Worm (Caenorhabditis elegans) whole organism, L1 larva: ENCODE measurements around the gene ipp-5.
A peak's percentile ranks its signal among the peaks of the same experiment; 100 is the strongest.

Source experiments
- ama-1 ChIP-seq: fragments of 150-350 bp; optimal IDR thresholded peaks from 2 replicates; lab custom pipeline; 2014
- blmp-1 ChIP-seq: fragments of 150-350 bp; optimal IDR thresholded peaks from 2 replicates; lab custom pipeline; 2014; ENCODE audit warnings: missing biosample characterization, missing genetic modification characterization
- ceh-63 ChIP-seq: fragments of 200-800 bp; sonication (Bioruptor generic); optimal IDR thresholded peaks from 2 replicates; lab custom pipeline; 2018; ENCODE audit warnings: mild to moderate bottlenecking, missing genetic modification characterization, missing compliant biosample characterization
- ceh-8 ChIP-seq: fragments of 200-800 bp; sonication (Bioruptor generic); optimal IDR thresholded peaks from 2 replicates; lab custom pipeline; 2018; ENCODE audit warnings: mild to moderate bottlenecking, missing genetic modification characterization, moderate library complexity, missing compliant biosample characterization
- ceh-88 ChIP-seq: fragments of 200-800 bp; sonication (Bioruptor generic); IDR thresholded peaks from 2 replicates; pipeline ENCODE4 v1.3.6; 2022; ENCODE audit warnings: missing genetic modification characterization, missing compliant biosample characterization
- ces-1 ChIP-seq: fragments of 150-350 bp; optimal IDR thresholded peaks from 2 replicates; lab custom pipeline; 2014; ENCODE audit warnings: missing biosample characterization, missing genetic modification reagents, missing genetic modification characterization
- dsc-1 ChIP-seq: sonication (generic microtip); optimal IDR thresholded peaks from 2 replicates; lab custom pipeline; 2016; ENCODE audit warnings: mild to moderate bottlenecking, missing genetic modification characterization, missing compliant biosample characterization
- efl-1 ChIP-seq, 4 experiments: fragments of 150-350 bp; optimal IDR thresholded peaks in 3 of 4; peaks in 1 of 4; 1 replicate in 1 of 4; 2 replicates in 3 of 4; lab custom pipeline; 2014; ENCODE audit warnings: missing biosample characterization in 2 of 4, missing genetic modification characterization in 2 of 4, missing genetic modification reagents in 2 of 4
- egl-13 ChIP-seq: sonication (generic microtip); optimal IDR thresholded peaks from 2 replicates; lab custom pipeline; 2016; ENCODE audit warnings: missing genotype, missing genetic modification reagents, missing genetic modification characterization, missing compliant biosample characterization
- egl-27 ChIP-seq, 2 experiments: fragments of 150-350 bp in 1 of 2; sonication (generic microtip); optimal IDR thresholded peaks; 3 replicates each; lab custom pipeline; 2017 to 2018; ENCODE audit warnings: missing biosample characterization in 2 of 2, missing genetic modification characterization in 2 of 2, missing genetic modification reagents in 2 of 2
- elt-2 ChIP-seq: sonication (generic microtip); optimal IDR thresholded peaks from 2 replicates; lab custom pipeline; 2016; ENCODE audit warnings: missing genetic modification characterization, mild to moderate bottlenecking, inconsistent platforms, missing compliant biosample characterization, missing genetic modification reagents
- ets-5 ChIP-seq: fragments of 200-800 bp; sonication (Bioruptor generic); IDR thresholded peaks from 2 replicates; pipeline ENCODE4 v1.3.6; 2022; ENCODE audit warnings: missing genetic modification characterization, missing compliant biosample characterization
- fkh-8 ChIP-seq: sonication (generic microtip); optimal IDR thresholded peaks from 2 replicates; lab custom pipeline; 2016; ENCODE audit warnings: mild to moderate bottlenecking, missing genetic modification characterization, missing compliant biosample characterization
- hlh-17 ChIP-seq: fragments of 200-800 bp; sonication (Bioruptor generic); optimal IDR thresholded peaks from 2 replicates; lab custom pipeline; 2018; ENCODE audit warnings: missing genetic modification characterization, mild to moderate bottlenecking, missing compliant biosample characterization, moderate library complexity, borderline replicate concordance
- hlh-4 ChIP-seq: sonication (generic microtip); optimal IDR thresholded peaks from 2 replicates; lab custom pipeline; 2016; ENCODE audit warnings: mild to moderate bottlenecking, missing genetic modification characterization, missing compliant biosample characterization
- isw-1 ChIP-seq: fragments of 200-800 bp; sonication (Bioruptor generic); IDR thresholded peaks from 2 replicates; pipeline ENCODE4 v1.3.6; 2022; ENCODE audit warnings: missing genetic modification characterization, missing compliant biosample characterization
- jun-1 ChIP-seq: fragments of 150-350 bp; optimal IDR thresholded peaks from 2 replicates; lab custom pipeline; 2014; ENCODE audit warnings: missing biosample characterization, missing genetic modification reagents, missing genetic modification characterization
- lin-13 ChIP-seq: fragments of 150-350 bp; optimal IDR thresholded peaks from 2 replicates; lab custom pipeline; 2014; ENCODE audit warnings: missing biosample characterization, missing genetic modification reagents, missing genetic modification characterization
- lir-3 ChIP-seq: sonication (generic microtip); optimal IDR thresholded peaks from 2 replicates; lab custom pipeline; 2016; ENCODE audit warnings: mild to moderate bottlenecking, missing genetic modification characterization, moderate library complexity, missing compliant biosample characterization; ENCODE audit not compliant: poor library complexity
- mab-9 ChIP-seq: fragments of 200-800 bp; sonication (Bioruptor generic); IDR thresholded peaks from 2 replicates; pipeline ENCODE4 v1.3.6; 2022; ENCODE audit warnings: missing genetic modification reagents, missing genetic modification characterization, missing compliant biosample characterization
- mdl-1 ChIP-seq, 2 experiments: fragments of 150-350 bp; optimal IDR thresholded peaks; 2 replicates each; lab custom pipeline; 2014 to 2017; ENCODE audit warnings: missing biosample characterization in 2 of 2, missing genetic modification characterization in 2 of 2, inconsistent platforms in 1 of 2
- nhr-19 ChIP-seq: fragments of 200-800 bp; sonication (Bioruptor generic); conservative IDR thresholded peaks from 2 replicates; pipeline ENCODE4 v1.3.6; 2022; ENCODE audit warnings: missing genetic modification characterization, missing compliant biosample characterization
- nhr-47 ChIP-seq: sonication (generic microtip); optimal IDR thresholded peaks from 2 replicates; lab custom pipeline; 2016; ENCODE audit warnings: mild to moderate bottlenecking, missing genetic modification characterization, moderate library complexity, missing compliant biosample characterization
- nhr-84 ChIP-seq: sonication (generic microtip); optimal IDR thresholded peaks from 2 replicates; lab custom pipeline; 2017; ENCODE audit warnings: missing biosample characterization, missing genetic modification characterization
- nhr-90 ChIP-seq: sonication (generic microtip); optimal IDR thresholded peaks from 2 replicates; lab custom pipeline; 2016; ENCODE audit warnings: mild to moderate bottlenecking, missing genetic modification characterization, missing compliant biosample characterization; ENCODE audit not compliant: poor library complexity
- pag-3 ChIP-seq: sonication (generic microtip); optimal IDR thresholded peaks from 2 replicates; lab custom pipeline; 2017; ENCODE audit warnings: missing genetic modification characterization, mild to moderate bottlenecking, missing compliant biosample characterization, antibody characterized with exemption, borderline replicate concordance; ENCODE audit not compliant: insufficient read depth
- pax-3 ChIP-seq: fragments of 200-800 bp; sonication (Bioruptor generic); optimal IDR thresholded peaks from 2 replicates; lab custom pipeline; 2018; ENCODE audit warnings: mild to moderate bottlenecking, missing genetic modification characterization, moderate library complexity, missing compliant biosample characterization
- rnt-1 ChIP-seq: sonication (generic microtip); optimal IDR thresholded peaks from 2 replicates; lab custom pipeline; 2016; ENCODE audit warnings: mild to moderate bottlenecking, missing genetic modification characterization, moderate library complexity, missing compliant biosample characterization
- sox-4 ChIP-seq: sonication (generic microtip); optimal IDR thresholded peaks from 2 replicates; lab custom pipeline; 2016; ENCODE audit warnings: missing genetic modification characterization, missing compliant biosample characterization
- sup-37 ChIP-seq: fragments of 200-800 bp; sonication (Bioruptor generic); optimal IDR thresholded peaks from 2 replicates; lab custom pipeline; 2018; ENCODE audit warnings: mild to moderate bottlenecking, missing genetic modification characterization, missing compliant biosample characterization
- tlp-1 ChIP-seq: fragments of 150-350 bp; optimal IDR thresholded peaks from 2 replicates; lab custom pipeline; 2014; ENCODE audit warnings: missing biosample characterization, missing genetic modification characterization
- unc-30 ChIP-seq: sonication (generic microtip); optimal IDR thresholded peaks from 2 replicates; lab custom pipeline; 2017; ENCODE audit warnings: missing biosample characterization, missing genetic modification characterization
- unc-62 ChIP-seq: fragments of 150-350 bp; optimal IDR thresholded peaks from 2 replicates; lab custom pipeline; 2014; ENCODE audit warnings: missing biosample characterization, missing genetic modification reagents, missing genetic modification characterization
- unc-86 ChIP-seq: sonication (generic microtip); optimal IDR thresholded peaks from 2 replicates; lab custom pipeline; 2016; ENCODE audit warnings: missing genetic modification characterization, missing compliant biosample characterization
- unc-98 ChIP-seq: fragments of 200-800 bp; sonication (Bioruptor generic); IDR thresholded peaks from 2 replicates; pipeline ENCODE4 v1.3.6; 2022; ENCODE audit warnings: missing genetic modification characterization, missing compliant biosample characterization

ipp-5 gene

ce11 chrX:6002479-6002878 is 28.8 kb upstream of the ipp-5 start:
- TF ChIP-seq nhr-47 (tag; lab: Kevin White, UChicago) (no peak), nhr-84 (tag; lab: Kevin White, UChicago) (no peak), pax-3 (tag; lab: Kevin White, UChicago) (no peak), ama-1 (lab: Kevin White, UChicago) (no peak), lir-3 (tag; lab: Kevin White, UChicago) (no peak), sup-37 (no peak), egl-13 (no peak), ets-5 (no peak), mdl-1 (tag; optimal IDR thresholded peaks at IDR 0.05; lab: Kevin White, UChicago) (no peak), jun-1 (tag; lab: Kevin White, UChicago) (no peak), ces-1 (GFP tag; lab: Kevin White, UChicago) (no peak), nhr-19 (GFP tag; lab: Robert Waterston, UW) (no peak), unc-30 (tag; lab: Kevin White, UChicago) (no peak), tlp-1 (tag; lab: Kevin White, UChicago) (no peak), dsc-1 (tag; lab: Kevin White, UChicago) (no peak), unc-62 (GFP tag; lab: Kevin White, UChicago) (no peak), efl-1 (optimal IDR thresholded peaks at IDR 0.05; lab: Kevin White, UChicago) (no peak), efl-1 (GFP tag; optimal IDR thresholded peaks at IDR 0.05 in 1 of 2; lab: Kevin White, UChicago) (no peak), ceh-63 (GFP tag; lab: Kevin White, UChicago) (no peak), egl-27 (tag; optimal IDR thresholded peaks at IDR 0.05; lab: Kevin White, UChicago) (no peak), rnt-1 (tag; lab: Kevin White, UChicago) (no peak)

DNA sequence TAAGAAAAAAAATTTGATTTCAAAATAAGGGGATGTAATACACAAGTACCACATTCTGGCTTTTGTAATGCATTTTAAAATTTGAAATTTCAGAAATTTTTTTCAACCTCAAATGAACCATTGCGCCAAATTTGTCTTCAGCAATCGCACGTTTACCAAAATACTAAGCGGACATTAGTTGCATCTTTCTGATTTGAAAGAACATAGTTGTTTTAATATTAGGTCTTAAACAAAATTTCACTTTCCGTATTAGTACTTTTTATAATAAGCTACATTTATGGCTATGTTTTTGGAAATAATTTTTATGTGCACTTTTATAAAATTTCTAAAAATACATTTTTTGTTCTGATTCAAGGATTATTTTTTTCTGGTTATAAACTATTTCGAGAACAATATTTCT is 27.4 kb upstream of the ipp-5 start, which contains the start of gene sups-1:
Gene sups-1 (plus strand): TSS at position 301 of the 400 bp plus-strand sequence.
- TF ChIP-seq elt-2 (tag; lab: Kevin White, UChicago) (no peak), unc-98 (GFP tag; lab: Robert Waterston, UW) (no peak), efl-1 (optimal IDR thresholded peaks at IDR 0.05; lab: Kevin White, UChicago) (no peak), efl-1 (GFP tag; optimal IDR thresholded peaks at IDR 0.05 in 1 of 2; lab: Kevin White, UChicago) (peak in 1 of 2 experiments; percentile 42), isw-1 (GFP tag; lab: Robert Waterston, UW) (no peak)

ce11 chrX:6004315-6004714 is 27.0 kb upstream of the ipp-5 start:
- TF ChIP-seq blmp-1 (tag; lab: Kevin White, UChicago): peak; percentile 98
- no peak for TF ChIP-seq ceh-8 (GFP tag; lab: Kevin White, UChicago)
- no peak for TF ChIP-seq hlh-17 (GFP tag; lab: Kevin White, UChicago)

- TF ChIP-seq sox-4 (tag; lab: Kevin White, UChicago): no peak
- no peak for TF ChIP-seq fkh-8 (tag; lab: Kevin White, UChicago)
- TF ChIP-seq unc-86: no peak
- no peak for TF ChIP-seq nhr-90 (tag; lab: Kevin White, UChicago)
- TF ChIP-seq hlh-17 (GFP tag; lab: Kevin White, UChicago): no peak
- no peak for TF ChIP-seq lin-13 (GFP tag; lab: Kevin White, UChicago)
- TF ChIP-seq ces-1 (GFP tag; lab: Kevin White, UChicago): no peak
- TF ChIP-seq pag-3: no peak
- no peak for TF ChIP-seq ceh-88 (GFP tag; lab: Robert Waterston, UW)
- TF ChIP-seq mab-9: no peak
- no peak for TF ChIP-seq dsc-1 (tag; lab: Kevin White, UChicago)
- TF ChIP-seq hlh-4 (tag; lab: Kevin White, UChicago): no peak
- TF ChIP-seq tlp-1 (tag; lab: Kevin White, UChicago): no peak
- TF ChIP-seq, all 84 proteins: peak for 0
Observed at ce11 chrX:6010573-6010972, 20.7 kb upstream of the ipp-5 start, which contains the start of gene C09B8.3. TSS of gene C09B8.3 (minus strand) at chrX:6010673.
